Worm (Caenorhabditis elegans) whole organism, young adult: ENCODE data around the gene B0336.13.
A peak's percentile ranks its signal among the peaks of the same experiment; 100 is the strongest.

ENCODE experiments used
- B0019.2 ChIP-seq: fragments of 200-800 bp; sonication (Bioruptor generic); conservative IDR thresholded peaks from 2 replicates; pipeline ENCODE4 v1.3.6; 2022; ENCODE audit warnings: missing genetic modification reagents, missing genetic modification characterization, missing compliant biosample characterization
- D2030.7 ChIP-seq: fragments of 200-800 bp; sonication (Bioruptor generic); IDR thresholded peaks from 2 replicates; pipeline ENCODE4 v1.3.6; 2022; ENCODE audit warnings: missing genetic modification reagents, missing genetic modification characterization, missing compliant biosample characterization
- F22D6.2 ChIP-seq: sonication (generic microtip); optimal IDR thresholded peaks from 2 replicates; lab custom pipeline; 2016; ENCODE audit warnings: mild to moderate bottlenecking, missing genetic modification characterization, missing compliant biosample characterization
- F49E8.2 ChIP-seq: sonication (generic microtip); optimal IDR thresholded peaks from 3 replicates; lab custom pipeline; 2017; ENCODE audit warnings: missing genetic modification characterization, mild to moderate bottlenecking, missing compliant biosample characterization, antibody characterized with exemption, moderate library complexity; ENCODE audit not compliant: insufficient read depth
- F52B5.7 ChIP-seq: sonication (generic microtip); optimal IDR thresholded peaks from 2 replicates; lab custom pipeline; 2016; ENCODE audit warnings: mild to moderate bottlenecking, missing genetic modification characterization, missing compliant biosample characterization
- F55B11.4 ChIP-seq: sonication (generic microtip); optimal IDR thresholded peaks from 2 replicates; lab custom pipeline; 2016; ENCODE audit warnings: missing compliant biosample characterization, missing genetic modification characterization, borderline replicate concordance; ENCODE audit not compliant: insufficient read depth
- T26A5.8 ChIP-seq: sonication (generic microtip); optimal IDR thresholded peaks from 2 replicates; lab custom pipeline; 2016; ENCODE audit warnings: missing genetic modification characterization, missing compliant biosample characterization
- Y53F4B.3 ChIP-seq: fragments of 200-800 bp; sonication (Bioruptor generic); IDR thresholded peaks from 2 replicates; pipeline ENCODE4 v1.3.6; 2022; ENCODE audit warnings: missing genetic modification reagents, missing genetic modification characterization, missing compliant biosample characterization
- ZK185.1 ChIP-seq: sonication (generic microtip); optimal IDR thresholded peaks from 2 replicates; lab custom pipeline; 2016; ENCODE audit warnings: mild to moderate bottlenecking, missing genetic modification characterization, missing compliant biosample characterization; ENCODE audit not compliant: poor library complexity, severe bottlenecking
- aptf-3 ChIP-seq: fragments of 200-800 bp; sonication (Bioruptor generic); IDR thresholded peaks from 2 replicates; pipeline ENCODE4 v1.3.6; 2022; ENCODE audit warnings: missing genetic modification characterization, missing compliant biosample characterization
- atf-7 ChIP-seq: sonication (generic microtip); optimal IDR thresholded peaks from 2 replicates; lab custom pipeline; 2017; ENCODE audit warnings: mild to moderate bottlenecking, missing genetic modification characterization, missing compliant biosample characterization
- ceh-100 ChIP-seq: fragments of 200-800 bp; sonication (Bioruptor generic); IDR thresholded peaks from 2 replicates; pipeline ENCODE4 v1.3.6; 2022; ENCODE audit warnings: missing genetic modification reagents, missing genetic modification characterization, missing compliant biosample characterization
- ceh-27 ChIP-seq: fragments of 200-800 bp; sonication (Bioruptor generic); optimal IDR thresholded peaks from 2 replicates; lab custom pipeline; 2018; ENCODE audit warnings: mild to moderate bottlenecking, missing genetic modification characterization, moderate library complexity, missing compliant biosample characterization
- ceh-91 ChIP-seq: fragments of 200-800 bp; sonication (Bioruptor generic); IDR thresholded peaks from 2 replicates; pipeline ENCODE4 v1.3.6; 2022; ENCODE audit warnings: missing genetic modification reagents, missing genetic modification characterization, missing compliant biosample characterization
- chd-7 ChIP-seq: sonication (generic microtip); optimal IDR thresholded peaks from 2 replicates; lab custom pipeline; 2016; ENCODE audit warnings: mild to moderate bottlenecking, missing genetic modification characterization, moderate library complexity, missing compliant biosample characterization
- efl-1 ChIP-seq: fragments of 150-350 bp; optimal IDR thresholded peaks from 2 replicates; lab custom pipeline; 2014; ENCODE audit warnings: missing biosample characterization, missing genetic modification reagents, missing genetic modification characterization
- ekl-4 ChIP-seq: fragments of 200-800 bp; sonication (Bioruptor generic); IDR thresholded peaks from 2 replicates; pipeline ENCODE4 v1.3.6; 2022; ENCODE audit warnings: missing genetic modification reagents, missing genetic modification characterization, missing compliant biosample characterization
- him-1 ChIP-seq: sonication (generic microtip); optimal IDR thresholded peaks from 2 replicates; lab custom pipeline; 2016; ENCODE audit warnings: missing genotype, missing genetic modification reagents, missing genetic modification characterization, missing compliant biosample characterization
- hlh-26 ChIP-seq: fragments of 200-800 bp; sonication (Bioruptor generic); conservative IDR thresholded peaks from 2 replicates; pipeline ENCODE4 v1.3.6; 2022; ENCODE audit warnings: missing genetic modification reagents, missing genetic modification characterization, missing compliant biosample characterization
- hmg-1.2 ChIP-seq: fragments of 200-800 bp; sonication (Bioruptor generic); IDR thresholded peaks from 2 replicates; pipeline ENCODE4 v1.3.6; 2022; ENCODE audit warnings: missing genetic modification reagents, missing genetic modification characterization, missing compliant biosample characterization
- hmg-20 ChIP-seq: fragments of 200-800 bp; sonication (Bioruptor generic); IDR thresholded peaks from 2 replicates; pipeline ENCODE4 v1.3.6; 2022; ENCODE audit warnings: missing genetic modification reagents, missing genetic modification characterization, missing compliant biosample characterization
- lag-1 ChIP-seq: fragments of 200-800 bp; sonication (Bioruptor generic); IDR thresholded peaks from 2 replicates; pipeline ENCODE4 v1.3.6; 2022; ENCODE audit warnings: missing genetic modification reagents, missing genetic modification characterization, missing compliant biosample characterization
- let-526 ChIP-seq: fragments of 200-800 bp; sonication (Bioruptor generic); IDR thresholded peaks from 2 replicates; pipeline ENCODE4 v1.3.6; 2022; ENCODE audit warnings: missing genetic modification reagents, missing genetic modification characterization, missing compliant biosample characterization
- let-607 ChIP-seq, 2 experiments: fragments of 200-800 bp in 1 of 2; sonication (Bioruptor generic) in 1 of 2; sonication (generic microtip) in 1 of 2; optimal IDR thresholded peaks; 2 replicates each; lab custom pipeline; 2016 to 2018; ENCODE audit warnings: mild to moderate bottlenecking in 2 of 2, missing compliant biosample characterization in 2 of 2, missing genetic modification characterization in 2 of 2, moderate library complexity in 2 of 2, missing genotype in 1 of 2
- lsl-1 ChIP-seq: fragments of 200-800 bp; sonication (Bioruptor generic); optimal IDR thresholded peaks from 2 replicates; lab custom pipeline; 2018; ENCODE audit warnings: mild to moderate bottlenecking, missing genetic modification characterization, moderate library complexity, missing compliant biosample characterization
- lsy-27 ChIP-seq: sonication (generic microtip); optimal IDR thresholded peaks from 2 replicates; lab custom pipeline; 2017; ENCODE audit warnings: missing genetic modification characterization, mild to moderate bottlenecking, missing compliant biosample characterization, antibody characterized with exemption, missing genotype, borderline replicate concordance; ENCODE audit not compliant: insufficient read depth
- madf-6 ChIP-seq: fragments of 200-800 bp; sonication (Bioruptor generic); IDR thresholded peaks from 2 replicates; pipeline ENCODE4 v1.3.6; 2022; ENCODE audit warnings: missing genetic modification reagents, missing genetic modification characterization, missing compliant biosample characterization
- mcd-1 ChIP-seq: fragments of 200-800 bp; sonication (Bioruptor generic); IDR thresholded peaks from 2 replicates; pipeline ENCODE4 v1.3.6; 2022; ENCODE audit warnings: missing genetic modification reagents, missing genetic modification characterization, missing compliant biosample characterization
- nfya-1 ChIP-seq: sonication (generic microtip); optimal IDR thresholded peaks from 2 replicates; lab custom pipeline; 2017; ENCODE audit warnings: antibody characterized with exemption, missing compliant biosample characterization, missing genetic modification characterization, borderline replicate concordance; ENCODE audit not compliant: insufficient read depth
- nfya-2 ChIP-seq: fragments of 200-800 bp; sonication (Bioruptor generic); IDR thresholded peaks from 2 replicates; pipeline ENCODE4 v1.3.6; 2022; ENCODE audit warnings: missing genetic modification reagents, missing genetic modification characterization, missing compliant biosample characterization
- nfyb-1 ChIP-seq: fragments of 200-800 bp; sonication (Bioruptor generic); IDR thresholded peaks from 2 replicates; pipeline ENCODE4 v1.3.6; 2022; ENCODE audit warnings: missing genetic modification reagents, missing genetic modification characterization, missing compliant biosample characterization
- nhr-27 ChIP-seq: fragments of 200-800 bp; sonication (Bioruptor generic); optimal IDR thresholded peaks from 2 replicates; lab custom pipeline; 2018; ENCODE audit warnings: mild to moderate bottlenecking, missing genetic modification characterization, moderate library complexity, missing compliant biosample characterization
- nhr-80 ChIP-seq: sonication (generic microtip); optimal IDR thresholded peaks from 2 replicates; lab custom pipeline; 2016; ENCODE audit warnings: missing genetic modification characterization, missing compliant biosample characterization
- rcor-1 ChIP-seq: fragments of 200-800 bp; sonication (Bioruptor generic); IDR thresholded peaks from 2 replicates; pipeline ENCODE4 v1.3.6; 2022; ENCODE audit warnings: missing genetic modification reagents, missing genetic modification characterization, missing compliant biosample characterization
- rec-8 ChIP-seq, 2 experiments: sonication (generic microtip); optimal IDR thresholded peaks; 2 replicates each; lab custom pipeline; 2016; ENCODE audit warnings: mild to moderate bottlenecking in 2 of 2, missing genetic modification characterization in 2 of 2, missing genetic modification reagents in 2 of 2, missing genotype in 2 of 2, missing biosample characterization in 1 of 2, missing compliant biosample characterization in 1 of 2, moderate library complexity in 1 of 2
- rpc-1 ChIP-seq, 2 experiments: fragments of 150-350 bp in 1 of 2; sonication (generic microtip) in 1 of 2; optimal IDR thresholded peaks; 2 replicates each; lab custom pipeline; 2014 to 2018; ENCODE audit warnings: missing biosample characterization in 1 of 2, missing genetic modification characterization in 1 of 2, missing genetic modification reagents in 1 of 2, missing genotype in 1 of 2
- snpc-4 ChIP-seq, 5 experiments: fragments of 150-350 bp in 1 of 5; sonication (generic microtip) in 4 of 5; optimal IDR thresholded peaks; 2 replicates each; lab custom pipeline; 2014 to 2018; ENCODE audit warnings: missing genetic modification characterization in 5 of 5, missing biosample characterization in 3 of 5, antibody characterized with exemption in 2 of 5, mild to moderate bottlenecking in 2 of 5, missing compliant biosample characterization in 2 of 5, missing genotype in 2 of 5, moderate library complexity in 2 of 5, missing genetic modification reagents in 1 of 5
- sptf-2 ChIP-seq: fragments of 200-800 bp; sonication (Bioruptor generic); optimal IDR thresholded peaks from 2 replicates; lab custom pipeline; 2018; ENCODE audit warnings: mild to moderate bottlenecking, missing genetic modification characterization, missing compliant biosample characterization
- unc-130 ChIP-seq: sonication (generic microtip); optimal IDR thresholded peaks from 2 replicates; lab custom pipeline; 2016; ENCODE audit warnings: missing genetic modification reagents, missing genetic modification characterization, missing compliant biosample characterization
- unc-62 ChIP-seq: fragments of 150-350 bp; optimal IDR thresholded peaks from 2 replicates; lab custom pipeline; 2014; ENCODE audit warnings: missing biosample characterization, missing genetic modification reagents, missing genetic modification characterization
- xnd-1 ChIP-seq: sonication (generic microtip); optimal IDR thresholded peaks from 2 replicates; lab custom pipeline; 2016; ENCODE audit warnings: missing genotype, missing genetic modification reagents, missing genetic modification characterization, missing compliant biosample characterization
- ztf-3 ChIP-seq: fragments of 200-800 bp; sonication (Bioruptor generic); optimal IDR thresholded peaks from 2 replicates; lab custom pipeline; 2018; ENCODE audit warnings: mild to moderate bottlenecking, missing genetic modification characterization, missing compliant biosample characterization

The B0336.13 gene

ce11 chrIII:5663521-5663920, 30.3 kb upstream of the B0336.13 start (continued):
- TF ChIP-seq unc-62 (GFP tag; lab: Kevin White, UChicago), result no peak
- no peak for TF ChIP-seq T26A5.8
- no peak for TF ChIP-seq hlh-26 (GFP tag; lab: Robert Waterston, UW)
- TF ChIP-seq ceh-91, result peak; percentile 97
- TF ChIP-seq nfya-1 (tag; lab: Kevin White, UChicago), result no peak
- no peak for TF ChIP-seq chd-7 (tag; lab: Kevin White, UChicago)
- peak; percentile 100 for TF ChIP-seq lsl-1 (GFP tag; lab: Kevin White, UChicago)
- no peak for TF ChIP-seq F55B11.4 (tag; lab: Kevin White, UChicago)
- TF ChIP-seq ceh-27 (GFP tag; lab: Kevin White, UChicago), result no peak
- TF ChIP-seq atf-7, result no peak
- TF ChIP-seq nhr-80 (tag; lab: Kevin White, UChicago), result no peak
- TF ChIP-seq madf-6 (GFP tag; lab: Robert Waterston, UW), result peak; percentile 100
- TF ChIP-seq B0019.2 (GFP tag; lab: Robert Waterston, UW), result peak; percentile 85
- no peak for TF ChIP-seq let-526
- TF ChIP-seq mcd-1 (GFP tag; lab: Robert Waterston, UW), result peak; percentile 66
- TF ChIP-seq snpc-4 (GFP tag; optimal IDR thresholded peaks at IDR 0.05; lab: Kevin White, UChicago), result peak; percentile 59
- peak in 3 of 4 experiments; percentile 46 to 72 (median 68) for TF ChIP-seq snpc-4 (tag; optimal IDR thresholded peaks at IDR 0.05; lab: Kevin White, UChicago)
- TF ChIP-seq F22D6.2 (tag; lab: Kevin White, UChicago), result no peak
- peak; percentile 90 for TF ChIP-seq F49E8.2 (tag; lab: Kevin White, UChicago)
- no peak for TF ChIP-seq lsy-27 (tag; lab: Kevin White, UChicago)
- TF ChIP-seq D2030.7 (GFP tag; lab: Robert Waterston, UW), result peak; percentile 93
- no peak for TF ChIP-seq sptf-2 (GFP tag; lab: Kevin White, UChicago)
- peak; percentile 100 for TF ChIP-seq efl-1 (GFP tag; lab: Kevin White, UChicago)
- TF ChIP-seq nfyb-1 (GFP tag; lab: Robert Waterston, UW), result no peak
- no peak for TF ChIP-seq ztf-3 (GFP tag; lab: Kevin White, UChicago)
- TF ChIP-seq ceh-100 (GFP tag; lab: Robert Waterston, UW), result peak; percentile 39
- TF ChIP-seq, all 124 proteins: peak for 38

- TF ChIP-seq nhr-80 (tag; lab: Kevin White, UChicago) (peak; percentile 15), F55B11.4 (tag; lab: Kevin White, UChicago) (no peak)
These were observed 29.9 kb upstream of the B0336.13 start, which contains the start of gene par-3 for ce11 chrIII:5663933-5664332. Gene par-3 (plus strand): TSS chrIII:5664233.

ce11 chrIII:5665278-5665677, 28.6 kb upstream of the B0336.13 start:
- TF ChIP-seq lag-1 (GFP tag; lab: Robert Waterston, UW) (no peak), rec-8 (tag; optimal IDR thresholded peaks at IDR 0.05; lab: Kevin White, UChicago) (no peak), Y53F4B.3 (no peak), ekl-4 (no peak), mcd-1 (GFP tag; lab: Robert Waterston, UW) (no peak), unc-130 (no peak), F22D6.2 (tag; lab: Kevin White, UChicago) (no peak), aptf-3 (GFP tag; lab: Robert Waterston, UW) (no peak), hmg-20 (GFP tag; lab: Robert Waterston, UW) (no peak), chd-7 (tag; lab: Kevin White, UChicago) (no peak), T26A5.8 (no peak)

ce11 chrIII:5665710-5666109, 28.1 kb upstream of the B0336.13 start:
- no peak for TF ChIP-seq let-607 (tag; optimal IDR thresholded peaks at IDR 0.05; lab: Kevin White, UChicago)
- TF ChIP-seq nfya-2, result no peak
- TF ChIP-seq F22D6.2 (tag; lab: Kevin White, UChicago), result no peak
- TF ChIP-seq rcor-1 (GFP tag; lab: Robert Waterston, UW), result no peak
- no peak for TF ChIP-seq nhr-27 (tag; lab: Kevin White, UChicago)
- no peak for TF ChIP-seq F52B5.7 (tag; lab: Kevin White, UChicago)
- TF ChIP-seq hmg-1.2 (GFP tag; lab: Robert Waterston, UW), result no peak
- TF ChIP-seq ZK185.1 (tag; lab: Kevin White, UChicago), result no peak
- no peak for TF ChIP-seq xnd-1
- TF ChIP-seq rpc-1 (optimal IDR thresholded peaks at IDR 0.05; lab: Kevin White, UChicago), result no peak
- TF ChIP-seq rpc-1 (tag; optimal IDR thresholded peaks at IDR 0.05; lab: Kevin White, UChicago), result no peak
- no peak for TF ChIP-seq aptf-3 (GFP tag; lab: Robert Waterston, UW)
- no peak for TF ChIP-seq him-1 (tag; lab: Kevin White, UChicago)
